Fruit fly (Drosophila melanogaster) whole organism, embryonic: Measurements from ENCODE around the gene CG10584.
A peak's percentile ranks its signal among the peaks of the same experiment; 100 is the strongest.

Experiments
- ATbp ChIP-seq: fragments of 200-800 bp; sonication (Bioruptor generic); optimal IDR thresholded peaks from 2 replicates; lab custom pipeline; 2017; ENCODE audit warnings: missing biosample characterization, mild to moderate bottlenecking, missing genetic modification characterization, missing genetic modification reagents
- Ada2b ChIP-seq: fragments of 200-800 bp; sonication (Bioruptor generic); IDR thresholded peaks from 2 replicates; pipeline ENCODE4 v1.3.6; 2022; ENCODE audit warnings: missing biosample characterization, missing genetic modification characterization
- Aef1 ChIP-seq: fragments of 200-800 bp; sonication (Bioruptor generic); IDR thresholded peaks from 3 replicates; pipeline ENCODE4 v1.3.6; 2022; ENCODE audit warnings: missing biosample characterization, missing genetic modification characterization
- Bdp1 ChIP-seq: fragments of 200-800 bp; sonication (Bioruptor generic); optimal IDR thresholded peaks from 3 replicates; lab custom pipeline; 2016; ENCODE audit warnings: missing biosample characterization, missing genetic modification characterization
- CG10209 ChIP-seq: fragments of 200-800 bp; sonication (Bioruptor generic); optimal IDR thresholded peaks from 3 replicates; lab custom pipeline; 2017; ENCODE audit warnings: missing biosample characterization, mild to moderate bottlenecking, missing genetic modification characterization, missing genetic modification reagents
- CG11504 ChIP-seq: fragments of 200-800 bp; sonication (Bioruptor generic); optimal IDR thresholded peaks from 3 replicates; lab custom pipeline; 2019; ENCODE audit warnings: missing biosample characterization, mild to moderate bottlenecking, missing genetic modification characterization, moderate library complexity
- CG12299 ChIP-seq: fragments of 200-800 bp; sonication (Bioruptor generic); optimal IDR thresholded peaks from 2 replicates; lab custom pipeline; 2018; ENCODE audit warnings: missing biosample characterization, mild to moderate bottlenecking, missing genetic modification characterization
- CG12659 ChIP-seq: fragments of 200-800 bp; sonication (Bioruptor generic); optimal IDR thresholded peaks from 3 replicates; lab custom pipeline; 2017; ENCODE audit warnings: mild to moderate bottlenecking, missing biosample characterization, missing genetic modification reagents, missing genetic modification characterization
- CG18764 ChIP-seq: fragments of 200-800 bp; sonication (Bioruptor generic); optimal IDR thresholded peaks from 3 replicates; lab custom pipeline; 2016; ENCODE audit warnings: missing biosample characterization, missing genetic modification characterization
- CG2199 ChIP-seq: fragments of 200-800 bp; sonication (Bioruptor generic); IDR thresholded peaks from 3 replicates; pipeline ENCODE4 v1.3.6; 2022; ENCODE audit warnings: missing biosample characterization, missing genetic modification characterization
- CG2202 ChIP-seq: fragments of 200-800 bp; sonication (Bioruptor generic); optimal IDR thresholded peaks from 2 replicates; lab custom pipeline; 2018; ENCODE audit warnings: missing biosample characterization, mild to moderate bottlenecking, missing genetic modification characterization
- CG6689 ChIP-seq: fragments of 200-800 bp; sonication (Bioruptor generic); IDR thresholded peaks from 2 replicates; pipeline ENCODE4 v1.3.6; 2022; ENCODE audit warnings: missing biosample characterization, missing genetic modification characterization
- CG9215 ChIP-seq: fragments of 200-800 bp; sonication (Bioruptor generic); IDR thresholded peaks from 2 replicates; pipeline ENCODE4 v1.3.6; 2022; ENCODE audit warnings: missing biosample characterization, missing genetic modification characterization
- CG9932 ChIP-seq: fragments of 200-800 bp; sonication (Bioruptor generic); IDR thresholded peaks from 2 replicates; pipeline ENCODE4 v1.3.6; 2022; ENCODE audit warnings: missing biosample characterization, missing genetic modification characterization
- Dip3 ChIP-seq: fragments of 200-800 bp; sonication (Bioruptor generic); optimal IDR thresholded peaks from 3 replicates; lab custom pipeline; 2016; ENCODE audit warnings: missing biosample characterization, missing genetic modification characterization
- E2f1 ChIP-seq: fragments of 200-800 bp; sonication (Bioruptor generic); IDR thresholded peaks from 2 replicates; pipeline ENCODE4 v1.3.6; 2022; ENCODE audit warnings: missing biosample characterization, missing genetic modification characterization
- Eip74EF ChIP-seq, 2 experiments: fragments of 200-800 bp in 1 of 2; fragments of >200 bp in 1 of 2; sonication (Bioruptor generic) in 1 of 2; optimal IDR thresholded peaks; 2 replicates each; lab custom pipeline; 2017 to 2019; ENCODE audit warnings: missing biosample characterization in 2 of 2, missing genetic modification characterization in 2 of 2, mild to moderate bottlenecking in 1 of 2, moderate library complexity in 1 of 2
- Elba2 ChIP-seq: fragments of 200-800 bp; sonication (Bioruptor generic); optimal IDR thresholded peaks from 3 replicates; lab custom pipeline; 2016; ENCODE audit warnings: missing biosample characterization, missing genetic modification characterization
- GATAe ChIP-seq: fragments of 200-800 bp; sonication (Bioruptor generic); conservative IDR thresholded peaks from 2 replicates; pipeline ENCODE4 v1.3.6; 2022; ENCODE audit warnings: missing biosample characterization, missing genetic modification characterization
- Lhr ChIP-seq: fragments of 200-800 bp; sonication (Bioruptor generic); optimal IDR thresholded peaks from 3 replicates; lab custom pipeline; 2017; ENCODE audit warnings: mild to moderate bottlenecking, missing biosample characterization, missing genetic modification reagents, missing genetic modification characterization
- Myb ChIP-seq: fragments of 200-800 bp; sonication (Bioruptor generic); optimal IDR thresholded peaks from 2 replicates; lab custom pipeline; 2016; ENCODE audit warnings: missing biosample characterization, missing genetic modification characterization
- NFAT ChIP-seq: fragments of 200-800 bp; sonication (Bioruptor generic); IDR thresholded peaks from 2 replicates; pipeline ENCODE4 v1.3.6; 2022; ENCODE audit warnings: missing biosample characterization, missing genetic modification characterization
- Ravus ChIP-seq: fragments of 200-800 bp; sonication (Bioruptor generic); IDR thresholded peaks from 2 replicates; pipeline ENCODE4 v1.3.6; 2022; ENCODE audit warnings: missing biosample characterization, missing genetic modification characterization
- Sox102F ChIP-seq: fragments of 200-800 bp; sonication (Bioruptor generic); optimal IDR thresholded peaks from 2 replicates; lab custom pipeline; 2018; ENCODE audit warnings: missing biosample characterization, mild to moderate bottlenecking, missing genetic modification characterization, moderate library complexity
- Ssrp ChIP-seq: fragments of 200-800 bp; sonication (Bioruptor generic); optimal IDR thresholded peaks from 2 replicates; lab custom pipeline; 2018; ENCODE audit warnings: missing biosample characterization, mild to moderate bottlenecking, missing genetic modification characterization, moderate library complexity
- ap ChIP-seq: fragments of 200-800 bp; sonication (Bioruptor generic); IDR thresholded peaks from 2 replicates; pipeline ENCODE4 v1.3.6; 2022; ENCODE audit warnings: missing biosample characterization, missing genetic modification characterization
- btn ChIP-seq: fragments of 200-800 bp; sonication (Bioruptor generic); optimal IDR thresholded peaks from 2 replicates; lab custom pipeline; 2016; ENCODE audit warnings: missing biosample characterization, missing genetic modification characterization
- corto ChIP-seq: fragments of 200-800 bp; sonication (Bioruptor generic); optimal IDR thresholded peaks from 2 replicates; lab custom pipeline; 2016; ENCODE audit warnings: missing biosample characterization, mild to moderate bottlenecking, missing genetic modification characterization, moderate library complexity
- crc ChIP-seq: fragments of 200-800 bp; sonication (Bioruptor generic); optimal IDR thresholded peaks from 2 replicates; lab custom pipeline; 2016; ENCODE audit warnings: missing biosample characterization, missing genetic modification characterization
- croc ChIP-seq: fragments of 200-800 bp; sonication (Bioruptor generic); conservative IDR thresholded peaks from 3 replicates; pipeline ENCODE4 v1.3.6; 2022; ENCODE audit warnings: missing biosample characterization, missing genetic modification characterization
- da ChIP-seq: fragments of 200-800 bp; sonication (Bioruptor generic); optimal IDR thresholded peaks from 2 replicates; lab custom pipeline; 2016; ENCODE audit warnings: missing biosample characterization, missing genetic modification characterization
- dm ChIP-seq: fragments of 200-800 bp; sonication (Bioruptor generic); optimal IDR thresholded peaks from 3 replicates; lab custom pipeline; 2016; ENCODE audit warnings: missing biosample characterization, missing genetic modification characterization
- exex ChIP-seq: fragments of 200-800 bp; sonication (Bioruptor generic); optimal IDR thresholded peaks from 4 replicates; lab custom pipeline; 2018; ENCODE audit warnings: missing biosample characterization, mild to moderate bottlenecking, missing genetic modification characterization, moderate library complexity
- fd102C ChIP-seq: fragments of 200-800 bp; sonication (Bioruptor generic); optimal IDR thresholded peaks from 2 replicates; lab custom pipeline; 2018; ENCODE audit warnings: missing biosample characterization, mild to moderate bottlenecking, missing genetic modification characterization, moderate library complexity
- grau ChIP-seq: fragments of 200-800 bp; optimal IDR thresholded peaks from 3 replicates; lab custom pipeline; 2019; ENCODE audit warnings: missing biosample characterization, mild to moderate bottlenecking, missing genetic modification characterization, moderate library complexity
- grn ChIP-seq: fragments of 200-800 bp; sonication (Bioruptor generic); optimal IDR thresholded peaks from 3 replicates; lab custom pipeline; 2017; ENCODE audit warnings: missing biosample characterization, missing genetic modification characterization
- hbn ChIP-seq: fragments of 200-800 bp; sonication (Bioruptor generic); IDR thresholded peaks from 2 replicates; pipeline ENCODE4 v1.3.6; 2022; ENCODE audit warnings: missing biosample characterization, missing genetic modification characterization; ENCODE audit not compliant: partially characterized antibody
- jigr1 ChIP-seq: fragments of 200-800 bp; sonication (Bioruptor generic); IDR thresholded peaks from 3 replicates; pipeline ENCODE4 v1.3.6; 2022; ENCODE audit warnings: missing biosample characterization, missing genetic modification characterization
- ken ChIP-seq: fragments of 200-800 bp; sonication (Bioruptor generic); IDR thresholded peaks from 3 replicates; pipeline ENCODE4 v1.3.6; 2022; ENCODE audit warnings: missing biosample characterization, missing genetic modification characterization
- lab ChIP-seq: fragments of 200-800 bp; sonication (Bioruptor generic); optimal IDR thresholded peaks from 3 replicates; lab custom pipeline; 2017; ENCODE audit warnings: missing biosample characterization, missing genetic modification characterization, mild to moderate bottlenecking, moderate library complexity, missing genetic modification reagents
- lilli ChIP-seq: fragments of 200-800 bp; sonication (Bioruptor generic); optimal IDR thresholded peaks from 3 replicates; lab custom pipeline; 2016; ENCODE audit warnings: missing biosample characterization, missing genetic modification characterization
- pb ChIP-seq: fragments of 200-800 bp; sonication (Bioruptor generic); optimal IDR thresholded peaks from 3 replicates; lab custom pipeline; 2016; ENCODE audit warnings: missing biosample characterization, missing genetic modification characterization
- row ChIP-seq: fragments of 200-800 bp; sonication (Bioruptor generic); IDR thresholded peaks from 3 replicates; pipeline ENCODE4 v1.3.6; 2022; ENCODE audit warnings: missing biosample characterization, missing genetic modification characterization
- sd ChIP-seq: fragments of 200-800 bp; sonication (Bioruptor generic); optimal IDR thresholded peaks from 3 replicates; lab custom pipeline; 2018; ENCODE audit warnings: missing biosample characterization, mild to moderate bottlenecking, missing genetic modification characterization, moderate library complexity
- shn ChIP-seq: fragments of 200-800 bp; sonication (Bioruptor generic); optimal IDR thresholded peaks from 3 replicates; lab custom pipeline; 2016; ENCODE audit warnings: missing biosample characterization, missing genetic modification characterization
- slbo ChIP-seq: fragments of 200-800 bp; sonication (Bioruptor generic); IDR thresholded peaks from 2 replicates; pipeline ENCODE4 v1.3.6; 2022; ENCODE audit warnings: missing biosample characterization, missing genetic modification characterization
- slp2 ChIP-seq: fragments of 200-800 bp; sonication (Bioruptor generic); optimal IDR thresholded peaks from 2 replicates; lab custom pipeline; 2016; ENCODE audit warnings: missing biosample characterization, missing genetic modification characterization
- stwl ChIP-seq: fragments of 200-800 bp; sonication (Bioruptor generic); optimal IDR thresholded peaks from 3 replicates; lab custom pipeline; 2018; ENCODE audit warnings: missing biosample characterization, mild to moderate bottlenecking, missing genetic modification characterization, moderate library complexity
- wek ChIP-seq: fragments of 200-800 bp; sonication (Bioruptor generic); optimal IDR thresholded peaks from 3 replicates; lab custom pipeline; 2018; ENCODE audit warnings: missing biosample characterization, mild to moderate bottlenecking, missing genetic modification characterization, moderate library complexity

Gene CG10584

DNA sequence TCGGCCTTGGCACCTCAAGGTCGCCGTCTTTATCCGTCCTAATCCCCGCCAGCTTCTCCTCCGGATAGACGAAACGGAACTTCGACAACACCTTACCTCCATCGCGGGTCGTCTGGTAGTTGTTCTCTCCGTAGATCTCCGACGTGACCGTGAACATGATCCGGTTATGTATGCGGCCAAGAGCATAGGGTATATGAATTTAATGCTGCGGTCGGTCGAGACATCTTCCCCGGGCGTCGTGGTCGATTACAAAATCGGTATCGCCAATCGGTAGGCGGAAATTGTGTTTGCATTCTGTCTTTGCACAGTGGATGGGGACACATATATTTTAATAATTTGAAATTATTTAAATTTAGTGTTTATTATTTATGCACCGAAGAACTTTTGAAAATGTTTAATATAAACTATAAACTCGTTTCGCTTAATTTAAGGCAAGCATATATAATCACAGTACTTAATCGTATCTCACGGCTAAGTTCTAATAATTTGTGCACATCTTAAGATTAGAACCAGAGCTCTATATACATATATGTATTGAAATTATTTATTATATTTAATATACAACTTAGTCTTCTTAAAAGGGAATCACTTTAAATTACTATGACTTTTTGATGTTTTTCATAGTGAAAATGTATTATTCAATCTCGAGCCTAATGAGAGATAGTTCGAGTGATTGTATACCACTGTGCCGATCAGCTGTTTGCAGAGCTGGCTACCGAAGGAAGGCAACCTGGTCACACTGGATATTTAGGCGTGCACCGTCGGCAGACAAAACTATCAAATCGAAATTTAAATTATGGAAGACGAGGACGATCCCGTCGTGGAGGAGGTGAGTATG lies at the start of gene CG10584, which contains the start of gene Polr3E:
TSS of gene CG10584 (minus strand) at position 268 of the 838 bp plus-strand sequence.
TSS of gene Polr3E (plus strand) at position 733 of the 838 bp plus-strand sequence.
- TF ChIP-seq dm (GFP tag; lab: Kevin White, UChicago) (peak; percentile 68), Aef1 (peak; percentile 78), exex (tag; lab: Kevin White, UChicago) (peak; percentile 76), sd (tag; lab: Kevin White, UChicago) (peak; percentile 80), GATAe (GFP tag; lab: Robert Waterston, UW) (peak; percentile 60), CG9932 (peak; percentile 87), crc (peak; percentile 49), ken (GFP tag; lab: Robert Waterston, UW) (peak; percentile 72; the same call in 1 of the 3 replicates), croc (GFP tag; lab: Robert Waterston, UW) (no peak; the same call in none of the 3 replicates), lilli (GFP tag; lab: Kevin White, UChicago) (peak; percentile 81), ATbp (peak; percentile 96), Dip3 (peak; percentile 18), slbo (GFP tag; lab: Robert Waterston, UW) (peak; percentile 83), da (GFP tag; lab: Kevin White, UChicago) (no peak), row (GFP tag; lab: Robert Waterston, UW) (peak; percentile 95), E2f1 (peak; percentile 83), CG9215 (peak; percentile 79), CG10209 (GFP tag; lab: Kevin White, UChicago) (peak; percentile 95), corto (GFP tag; lab: Kevin White, UChicago) (peak; percentile 72), stwl (peak; percentile 23), Bdp1 (GFP tag; lab: Kevin White, UChicago) (peak; percentile 26), CG12299 (peak; percentile 93), CG2199 (GFP tag; lab: Robert Waterston, UW) (no peak), slp2 (GFP tag; lab: Kevin White, UChicago) (peak; percentile 18), grn (no peak), wek (peak; percentile 67), lab (GFP tag; lab: Kevin White, UChicago) (peak; percentile 94), grau (tag; lab: Kevin White, UChicago) (peak; percentile 95), ap (GFP tag; lab: Robert Waterston, UW) (peak; percentile 63), CG12659 (GFP tag; lab: Kevin White, UChicago) (peak; percentile 97), Myb (peak; percentile 19), Ravus (GFP tag; lab: Robert Waterston, UW) (peak; percentile 48), NFAT (GFP tag; lab: Robert Waterston, UW) (peak; percentile 61), Eip74EF (GFP tag; optimal IDR thresholded peaks at IDR 0.05; lab: Kevin White, UChicago) (peak in 1 of 2 experiments; percentile 94), shn (GFP tag; lab: Kevin White, UChicago) (peak; percentile 46), Elba2 (peak; percentile 55), CG18764 (GFP tag; lab: Kevin White, UChicago) (peak; percentile 84), Ssrp (tag; lab: Kevin White, UChicago) (peak; percentile 93), fd102C (peak; percentile 71), CG11504 (peak; percentile 95), CG6689 (GFP tag; lab: Robert Waterston, UW) (peak; percentile 90), Sox102F (GFP tag; lab: Kevin White, UChicago) (peak; percentile 91), Ada2b (GFP tag; lab: Robert Waterston, UW) (peak; percentile 65; the same call in 1 of the 2 replicates), pb (peak; percentile 6), btn (GFP tag; lab: Kevin White, UChicago) (no peak), jigr1 (GFP tag; lab: Robert Waterston, UW) (peak; percentile 62; the same call in 2 of the 3 replicates), CG2202 (tag; lab: Kevin White, UChicago) (peak; percentile 75), Lhr (GFP tag; lab: Kevin White, UChicago) (peak; percentile 63), hbn (GFP tag; lab: Robert Waterston, UW) (peak; percentile 24; the same call in 1 of the 2 replicates)
